Worm (Caenorhabditis elegans) whole organism, midembryonic: Measurements from ENCODE around the gene eyg-1.
A peak's percentile ranks its signal among the peaks of the same experiment; 100 is the strongest.

Experiments used
- T22C8.4 ChIP-seq: fragments of 200-800 bp; sonication (Bioruptor generic); IDR thresholded peaks from 2 replicates; pipeline ENCODE4 v1.3.6; 2022; ENCODE audit warnings: missing genetic modification characterization, missing compliant biosample characterization
- cog-1 ChIP-seq: sonication (generic microtip); optimal IDR thresholded peaks from 2 replicates; lab custom pipeline; 2016; ENCODE audit warnings: missing genetic modification characterization, missing compliant biosample characterization
- flt-1 ChIP-seq: fragments of 200-800 bp; sonication (Bioruptor generic); IDR thresholded peaks from 2 replicates; pipeline ENCODE4 v1.3.6; 2022; ENCODE audit warnings: missing genetic modification characterization, missing compliant biosample characterization
- klf-2 ChIP-seq: fragments of 200-800 bp; sonication (Bioruptor generic); conservative IDR thresholded peaks from 2 replicates; pipeline ENCODE4 v1.3.6; 2022; ENCODE audit warnings: missing genetic modification reagents, missing genetic modification characterization, missing compliant biosample characterization
- med-1 ChIP-seq: sonication (generic microtip); optimal IDR thresholded peaks from 2 replicates; lab custom pipeline; 2017; ENCODE audit warnings: missing genetic modification characterization, mild to moderate bottlenecking, missing compliant biosample characterization, antibody characterized with exemption, missing genetic modification reagents; ENCODE audit not compliant: insufficient read depth
- ref-1 ChIP-seq: fragments of 200-800 bp; sonication (Bioruptor generic); conservative IDR thresholded peaks from 2 replicates; pipeline ENCODE4 v1.3.6; 2022; ENCODE audit warnings: missing genetic modification reagents, missing genetic modification characterization, missing compliant biosample characterization
- tab-1 ChIP-seq: fragments of 200-800 bp; sonication (Bioruptor generic); IDR thresholded peaks from 2 replicates; pipeline ENCODE4 v1.3.6; 2022; ENCODE audit warnings: missing genetic modification characterization, missing compliant biosample characterization
- ztf-23 ChIP-seq: fragments of 200-800 bp; sonication (Bioruptor generic); IDR thresholded peaks from 2 replicates; pipeline ENCODE4 v1.3.6; 2022; ENCODE audit warnings: missing genetic modification reagents, missing genetic modification characterization, missing compliant biosample characterization
- ztf-29 ChIP-seq: fragments of 200-800 bp; sonication (Bioruptor generic); IDR thresholded peaks from 2 replicates; pipeline ENCODE4 v1.3.6; 2022; ENCODE audit warnings: missing genetic modification reagents, missing genetic modification characterization, missing compliant biosample characterization

eyg-1 gene

ce11 chrII:9838260-9838935 lies 10.6 kb upstream of the eyg-1 start, which contains the start of gene arrd-4:
arrd-4 (minus strand) TSS chrII:9838310.
- TF ChIP-seq cog-1 (no peak), tab-1 (0 out of 2 replicates have a peak, but pooled peaks have one; percentile 7)

- TF ChIP-seq flt-1 (GFP tag; lab: Robert Waterston, UW), result no peak
- no peak for TF ChIP-seq T22C8.4
- no peak for TF ChIP-seq ref-1 (GFP tag; lab: Robert Waterston, UW)
- no peak for TF ChIP-seq med-1
- TF ChIP-seq tab-1, result no peak
- no peak for TF ChIP-seq ztf-23
- TF ChIP-seq ztf-29 (GFP tag; lab: Robert Waterston, UW), result no peak
- TF ChIP-seq klf-2 (GFP tag; lab: Robert Waterston, UW), result no peak
- TF ChIP-seq cog-1, result no peak
Measured at ce11 chrII:9835958-9836357, 8.2 kb upstream of the eyg-1 start.

- no peak for TF ChIP-seq med-1
- TF ChIP-seq ztf-23, result no peak
- TF ChIP-seq klf-2 (GFP tag; lab: Robert Waterston, UW), result no peak
- no peak for TF ChIP-seq ztf-29 (GFP tag; lab: Robert Waterston, UW)
- no peak for TF ChIP-seq ref-1 (GFP tag; lab: Robert Waterston, UW)
- TF ChIP-seq cog-1, result no peak
- TF ChIP-seq T22C8.4, result no peak
- TF ChIP-seq tab-1, result no peak
- TF ChIP-seq flt-1 (GFP tag; lab: Robert Waterston, UW), result no peak
Measured at ce11 chrII:9834921-9835320, 7.2 kb upstream of the eyg-1 start, which contains the start of gene arrd-5. arrd-5 (plus strand) TSS chrII:9835221.

ce11 chrII:9833855-9834254 lies 6.1 kb upstream of the eyg-1 start, which contains the start of gene ZK938.3:
ZK938.3 (minus strand) TSS chrII:9833955.
- TF ChIP-seq klf-2 (GFP tag; lab: Robert Waterston, UW) (no peak), tab-1 (no peak), med-1 (no peak), flt-1 (GFP tag; lab: Robert Waterston, UW) (no peak), ref-1 (GFP tag; lab: Robert Waterston, UW) (no peak), ztf-23 (no peak), ztf-29 (GFP tag; lab: Robert Waterston, UW) (no peak), cog-1 (no peak), T22C8.4 (no peak)

ce11 chrII:9831033-9831432 lies 3.3 kb upstream of the eyg-1 start, which contains the start of gene ZK938.12:
ZK938.12 (plus strand) TSS chrII:9831333.
- TF ChIP-seq flt-1 (GFP tag; lab: Robert Waterston, UW), result no peak

- no peak for TF ChIP-seq med-1
- TF ChIP-seq ref-1 (GFP tag; lab: Robert Waterston, UW), result no peak
- no peak for TF ChIP-seq ztf-29 (GFP tag; lab: Robert Waterston, UW)
- TF ChIP-seq ztf-23, result no peak
- TF ChIP-seq klf-2 (GFP tag; lab: Robert Waterston, UW), result no peak
- TF ChIP-seq T22C8.4, result no peak
Measured at ce11 chrII:9829108-9829507, 1.4 kb upstream of the eyg-1 start, which contains the start of gene ZK938.1. ZK938.1 (plus strand) TSS chrII:9829408.

ce11 chrII:9828502-9828901 lies 750 bp upstream of the eyg-1 start:
- TF ChIP-seq ref-1 (GFP tag; lab: Robert Waterston, UW), result no peak
- TF ChIP-seq tab-1, result no peak
- TF ChIP-seq ztf-29 (GFP tag; lab: Robert Waterston, UW), result no peak
- TF ChIP-seq ztf-23, result no peak

ce11 chrII:9826946-9827345 lies 806 bp downstream of the eyg-1 start:
- no peak for TF ChIP-seq tab-1
- no peak for TF ChIP-seq klf-2 (GFP tag; lab: Robert Waterston, UW)

ce11 chrII:9807519-9807972 lies 20.2 kb downstream of the eyg-1 start, which contains the start of gene cyp-13A8:
cyp-13A8 (minus strand) TSS chrII:9807569.
- TF ChIP-seq med-1 (no peak), ztf-29 (GFP tag; lab: Robert Waterston, UW) (no peak), tab-1 (no peak), T22C8.4 (no peak)

- TF ChIP-seq ref-1 (GFP tag; lab: Robert Waterston, UW) (no peak), flt-1 (GFP tag; lab: Robert Waterston, UW) (no peak), T22C8.4 (no peak), ztf-23 (no peak), tab-1 (no peak), ztf-29 (GFP tag; lab: Robert Waterston, UW) (no peak), med-1 (no peak), klf-2 (GFP tag; lab: Robert Waterston, UW) (no peak), cog-1 (no peak)
Measured at ce11 chrII:9803320-9803719, 24.4 kb downstream of the eyg-1 start, which contains the start of gene cyp-13A7. cyp-13A7 (plus strand) TSS chrII:9803620.

ce11 chrII:9802642-9803041 lies 25.1 kb downstream of the eyg-1 start, which contains the start of gene cyp-13A6:
cyp-13A6 (minus strand) TSS chrII:9802821.
- TF ChIP-seq cog-1 (no peak), T22C8.4 (no peak), klf-2 (GFP tag; lab: Robert Waterston, UW) (no peak), ref-1 (GFP tag; lab: Robert Waterston, UW) (no peak), ztf-23 (no peak), flt-1 (GFP tag; lab: Robert Waterston, UW) (no peak), tab-1 (no peak), ztf-29 (GFP tag; lab: Robert Waterston, UW) (no peak), med-1 (no peak)
